Fruit fly (Drosophila melanogaster) Kc167 (cell line): ENCODE measurements around the gene FeCH.

ENCODE experiments used
- Sin3A ChIP-seq: fragments of >200 bp; optimal IDR thresholded peaks from 2 replicates; lab custom pipeline; 2018; ENCODE audit warnings: missing external identifiers
- h ChIP-seq: fragments of >200 bp; optimal IDR thresholded peaks from 3 replicates; lab custom pipeline; 2018; ENCODE audit warnings: missing external identifiers
- insv ChIP-seq: fragments of >200 bp; optimal IDR thresholded peaks from 3 replicates; lab custom pipeline; 2018; ENCODE audit warnings: missing external identifiers
- ttk ChIP-seq: sonication (Bioruptor generic); optimal IDR thresholded peaks from 2 replicates; lab custom pipeline; 2017; ENCODE audit warnings: missing external identifiers

- TF ChIP-seq ttk (lab: Kevin White, UChicago): no peak
- no peak for TF ChIP-seq h (lab: Kevin White, UChicago)
- no peak for TF ChIP-seq insv (lab: Kevin White, UChicago)
- no peak for TF ChIP-seq Sin3A (lab: Kevin White, UChicago)
Measured at dm6 chr3R:31805228-31805738, 6.8 kb downstream of the FeCH start, which contains the start of the genes CG42233 and CG1971.
